Worm (Caenorhabditis elegans): Measurements from ENCODE around the gene efk-1.

DNA sequence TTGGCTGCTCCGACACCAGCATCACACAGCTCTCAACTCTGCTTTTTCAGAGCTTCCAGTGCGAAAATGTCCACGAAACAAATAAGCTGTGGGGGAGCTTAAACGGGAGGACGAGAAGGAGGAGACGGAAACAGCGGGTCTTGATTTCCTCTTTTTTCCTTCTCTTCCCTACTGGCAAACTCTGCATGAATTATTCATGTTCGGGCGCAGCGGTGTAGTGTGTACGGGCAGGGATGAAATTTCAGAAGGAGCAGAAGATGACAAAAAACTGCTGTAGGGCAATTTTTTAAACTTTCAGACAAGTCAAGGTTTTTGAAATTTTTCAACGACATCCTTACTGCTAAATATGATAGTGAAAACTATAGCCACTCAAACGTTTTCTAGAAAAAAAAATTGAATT is 29.0 kb downstream of the efk-1 start:
- no peak for TF ChIP-seq cog-1 (tag; optimal IDR thresholded peaks at IDR 0.05)
- TF ChIP-seq ref-1 (GFP tag; conservative IDR thresholded peaks at IDR 0.05) = no peak
- no peak for TF ChIP-seq flt-1 (GFP tag; IDR thresholded peaks at IDR 0.05)
- no peak for TF ChIP-seq ztf-29 (GFP tag; IDR thresholded peaks at IDR 0.05)
- TF ChIP-seq ztf-23 (GFP tag; IDR thresholded peaks at IDR 0.05) = no peak
- TF ChIP-seq T22C8.4 (GFP tag; IDR thresholded peaks at IDR 0.05) = no peak
- TF ChIP-seq med-1 (GFP tag; optimal IDR thresholded peaks at IDR 0.05; ENCODE audit: insufficient read depth) = no peak
- TF ChIP-seq klf-2 (GFP tag; conservative IDR thresholded peaks at IDR 0.05) = no peak

Measured in whole organism, midembryonic.